Fruit fly (Drosophila melanogaster): ENCODE results near the gene rdgC.

DNA sequence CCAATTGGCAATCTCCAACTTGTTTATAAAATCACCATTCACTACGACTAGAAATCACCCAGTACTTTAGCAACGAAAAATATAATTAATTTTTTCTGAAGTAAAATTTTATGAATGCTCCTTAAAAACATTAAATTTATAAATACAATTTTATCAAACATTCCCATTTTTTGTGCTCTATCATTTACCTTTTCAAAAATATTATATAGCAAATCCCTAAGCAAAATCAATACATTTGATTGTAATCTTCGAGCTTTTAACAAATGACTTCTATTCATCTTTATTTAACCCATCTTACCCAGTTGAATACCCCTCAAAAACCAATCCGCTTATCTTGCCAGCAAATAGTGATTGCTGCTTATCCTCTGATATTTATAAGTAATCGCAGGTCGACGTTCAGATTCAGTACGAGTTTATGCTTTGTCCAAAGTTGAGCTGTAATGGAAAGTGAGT, 26.4 kb upstream of the rdgC start, which contains the start of gene CG17145:
- TF ChIP-seq rn (GFP tag; IDR thresholded peaks at IDR 0.05) (no peak), CG10348 (GFP tag; IDR thresholded peaks at IDR 0.05) (no peak)
